Worm (Caenorhabditis elegans): Measurements from ENCODE around the gene C25D7.10.

C25D7.10 gene

ce11 chrV:15082291-15082690 lies 15.0 kb downstream of the C25D7.10 start, which contains the start of the genes C01G10.10 and C01G10.9 (continued):
- no peak for TF ChIP-seq nhr-12 (tag; optimal IDR thresholded peaks at IDR 0.05)
- TF ChIP-seq daf-12 (tag; optimal IDR thresholded peaks at IDR 0.05), result no peak
- TF ChIP-seq fkh-2 (tag; optimal IDR thresholded peaks at IDR 0.05), result no peak
- TF ChIP-seq jun-1 (tag; optimal IDR thresholded peaks at IDR 0.05), result no peak
- TF ChIP-seq egl-5 (tag; optimal IDR thresholded peaks at IDR 0.05), result no peak
- TF ChIP-seq snpc-4 (tag; optimal IDR thresholded peaks at IDR 0.05), result peak; percentile 62
- TF ChIP-seq elt-1 (tag; optimal IDR thresholded peaks at IDR 0.05), result peak; percentile 8
- TF ChIP-seq mdl-1 (tag; optimal IDR thresholded peaks at IDR 0.05), result no peak
- TF ChIP-seq R02D3.7 (tag; optimal IDR thresholded peaks at IDR 0.05), result peak; percentile 9
- TF ChIP-seq nhr-28 (tag; optimal IDR thresholded peaks at IDR 0.05), result no peak
- TF ChIP-seq ceh-16 (tag; optimal IDR thresholded peaks at IDR 0.05), result no peak
- TF ChIP-seq aly-2 (tag; optimal IDR thresholded peaks at IDR 0.05), result no peak
- TF ChIP-seq nhr-25 (tag; optimal IDR thresholded peaks at IDR 0.05), result peak; percentile 8
- no peak for TF ChIP-seq sea-2 (GFP tag; optimal IDR thresholded peaks at IDR 0.05)
- peak; percentile 57 for TF ChIP-seq lin-15B (tag; optimal IDR thresholded peaks at IDR 0.05)
- TF ChIP-seq zag-1 (tag; optimal IDR thresholded peaks at IDR 0.05), result no peak
- no peak for TF ChIP-seq skn-1 (tag; optimal IDR thresholded peaks at IDR 0.05)
- TF ChIP-seq nhr-23 (tag; optimal IDR thresholded peaks at IDR 0.05), result peak; percentile 43
- no peak for TF ChIP-seq lsy-12 (tag; optimal IDR thresholded peaks at IDR 0.05)
- TF ChIP-seq ZK546.5 (tag; optimal IDR thresholded peaks at IDR 0.05), result no peak
- TF ChIP-seq nfya-1 (tag; optimal IDR thresholded peaks at IDR 0.05; ENCODE audit: insufficient read depth), result peak; percentile 39

- TF ChIP-seq ama-1 (optimal IDR thresholded peaks at IDR 0.05), result peak; percentile 84
- no peak for TF ChIP-seq unc-39 (tag; optimal IDR thresholded peaks at IDR 0.05)
- TF ChIP-seq nhr-43 (tag; optimal IDR thresholded peaks at IDR 0.05; ENCODE audit: poor library complexity, severe bottlenecking), result no peak
- no peak for TF ChIP-seq lsy-12 (tag; optimal IDR thresholded peaks at IDR 0.05)
- peak; percentile 15 for TF ChIP-seq elt-2 (tag; optimal IDR thresholded peaks at IDR 0.05)
Observed at ce11 chrV:15083659-15084058, 16.4 kb downstream of the C25D7.10 start.

ce11 chrV:15085335-15085800 lies 18.1 kb downstream of the C25D7.10 start, which contains the start of the genes ahsa-1 and C01G10.7:
ahsa-1 (minus strand) TSS chrV:15085385.
C01G10.7 (plus strand) TSS chrV:15085747.
- peak; percentile 75 for TF ChIP-seq lin-39 (tag; optimal IDR thresholded peaks at IDR 0.05)
- peak; percentile 89 for TF ChIP-seq nfya-1 (tag; optimal IDR thresholded peaks at IDR 0.05; ENCODE audit: insufficient read depth)
- TF ChIP-seq lin-15B (tag; optimal IDR thresholded peaks at IDR 0.05), result peak; percentile 99
- no peak for TF ChIP-seq unc-62 (GFP tag; optimal IDR thresholded peaks at IDR 0.05)
- TF ChIP-seq snpc-4 (tag; optimal IDR thresholded peaks at IDR 0.05), result peak; percentile 87
- peak; percentile 68 for TF ChIP-seq ceh-82 (tag; optimal IDR thresholded peaks at IDR 0.05)
- TF ChIP-seq nhr-25 (tag; optimal IDR thresholded peaks at IDR 0.05), result peak; percentile 86
- no peak for TF ChIP-seq ceh-16 (tag; optimal IDR thresholded peaks at IDR 0.05)
- TF ChIP-seq nhr-237 (tag; optimal IDR thresholded peaks at IDR 0.05), result no peak
- peak; percentile 15 for TF ChIP-seq skn-1 (tag; optimal IDR thresholded peaks at IDR 0.05)
- no peak for TF ChIP-seq ceh-9 (tag; optimal IDR thresholded peaks at IDR 0.05)
- peak; percentile 37 for TF ChIP-seq nhr-77 (tag; optimal IDR thresholded peaks at IDR 0.05)
- TF ChIP-seq eor-1 (tag; optimal IDR thresholded peaks at IDR 0.05), result peak in 1 of 2 experiments; percentile 45
- TF ChIP-seq ceh-28 (tag; optimal IDR thresholded peaks at IDR 0.05), result peak; percentile 77
- peak; percentile 58 for TF ChIP-seq jun-1 (tag; optimal IDR thresholded peaks at IDR 0.05)
- peak; percentile 0 for TF ChIP-seq nhr-76 (tag; optimal IDR thresholded peaks at IDR 0.05)
- peak; percentile 95 for TF ChIP-seq nhr-43 (tag; optimal IDR thresholded peaks at IDR 0.05; ENCODE audit: poor library complexity, severe bottlenecking)
- TF ChIP-seq fkh-10 (GFP tag; optimal IDR thresholded peaks at IDR 0.05), result peak; percentile 92
- TF ChIP-seq egl-5 (tag; optimal IDR thresholded peaks at IDR 0.05), result peak; percentile 87
- TF ChIP-seq R02D3.7 (tag; optimal IDR thresholded peaks at IDR 0.05), result peak; percentile 98
- peak; percentile 61 for TF ChIP-seq elt-2 (tag; optimal IDR thresholded peaks at IDR 0.05)
- peak; percentile 11 for TF ChIP-seq nhr-11 (tag; optimal IDR thresholded peaks at IDR 0.05)
- TF ChIP-seq lsy-12 (tag; optimal IDR thresholded peaks at IDR 0.05), result peak; percentile 85
- TF ChIP-seq nhr-23 (tag; optimal IDR thresholded peaks at IDR 0.05), result no peak
- TF ChIP-seq fos-1 (tag; optimal IDR thresholded peaks at IDR 0.05), result no peak
- TF ChIP-seq aly-2 (tag; optimal IDR thresholded peaks at IDR 0.05), result no peak
- peak; percentile 83 for TF ChIP-seq hmg-11 (tag; optimal IDR thresholded peaks at IDR 0.05)
- TF ChIP-seq egl-27 (tag; optimal IDR thresholded peaks at IDR 0.05), result peak; percentile 13
- TF ChIP-seq pha-4 (tag; optimal IDR thresholded peaks at IDR 0.05), result peak; percentile 95
- peak; percentile 82 for TF ChIP-seq pqm-1 (tag; optimal IDR thresholded peaks at IDR 0.05)
- TF ChIP-seq tbx-2 (tag; optimal IDR thresholded peaks at IDR 0.05), result peak; percentile 37

All from whole organism, L3 larva.